Worm (Caenorhabditis elegans) whole organism, young adult: Measurements from ENCODE around the gene dnj-25.

Experiments used
- ama-1 ChIP-seq, 3 experiments: fragments of 150-350 bp in 1 of 3; sonication (generic microtip) in 2 of 3; optimal IDR thresholded peaks; 2 replicates each; lab custom pipeline; 2014 to 2018; ENCODE audit warnings: missing biosample characterization in 2 of 3, missing genetic modification characterization in 2 of 3, missing genetic modification reagents in 2 of 3
- attf-5 ChIP-seq: fragments of 200-800 bp; sonication (Bioruptor generic); optimal IDR thresholded peaks from 2 replicates; lab custom pipeline; 2018; ENCODE audit warnings: mild to moderate bottlenecking, missing genetic modification characterization, missing compliant biosample characterization
- attf-6 ChIP-seq: fragments of 200-800 bp; sonication (Bioruptor generic); IDR thresholded peaks from 2 replicates; pipeline ENCODE4 v1.3.6; 2022; ENCODE audit warnings: missing genetic modification reagents, missing genetic modification characterization, missing compliant biosample characterization
- ccch-3 ChIP-seq: fragments of 200-800 bp; sonication (Bioruptor generic); optimal IDR thresholded peaks from 2 replicates; lab custom pipeline; 2018; ENCODE audit warnings: mild to moderate bottlenecking, missing genetic modification characterization, missing compliant biosample characterization
- cebp-2 ChIP-seq: fragments of 200-800 bp; sonication (Bioruptor generic); IDR thresholded peaks from 2 replicates; pipeline ENCODE4 v1.3.6; 2022; ENCODE audit warnings: missing genetic modification characterization, missing compliant biosample characterization

ce11 chrV:20770061-20770460 is 25.9 kb upstream of the dnj-25 start, which contains the start of gene elp-1:
- TF ChIP-seq attf-6 (GFP tag; lab: Robert Waterston, UW) (no peak), ccch-3 (GFP tag; lab: Kevin White, UChicago) (no peak), cebp-2 (GFP tag; lab: Robert Waterston, UW) (no peak), attf-5 (no peak), ama-1 (optimal IDR thresholded peaks at IDR 0.05; lab: Kevin White, UChicago) (no peak), ama-1 (GFP tag; optimal IDR thresholded peaks at IDR 0.05; lab: Kevin White, UChicago) (no peak)
